Worm (Caenorhabditis elegans): ENCODE data around the gene Y42A5A.1.

Gene Y42A5A.1

ce11 chrV:11039379-11039954 lies 48.3 kb upstream of the Y42A5A.1 start, which contains the start of gene pak-2 (continued):
- TF ChIP-seq fkh-8 (tag; optimal IDR thresholded peaks at IDR 0.05) (peak; percentile 85), ets-5 (GFP tag; IDR thresholded peaks at IDR 0.05) (no peak), ceh-8 (GFP tag; optimal IDR thresholded peaks at IDR 0.05) (no peak), ceh-63 (GFP tag; optimal IDR thresholded peaks at IDR 0.05) (peak; percentile 87), unc-98 (GFP tag; IDR thresholded peaks at IDR 0.05) (peak; percentile 76; the same call in 1 of the 2 replicates), aly-2 (tag; optimal IDR thresholded peaks at IDR 0.05) (peak; percentile 53), dpl-1 (GFP tag; optimal IDR thresholded peaks at IDR 0.05) (peak; percentile 61 to 77 (median 68)), skn-1 (tag; optimal IDR thresholded peaks at IDR 0.05) (peak; percentile 38), pax-3 (tag; optimal IDR thresholded peaks at IDR 0.05) (peak; percentile 94), rnt-1 (tag; optimal IDR thresholded peaks at IDR 0.05) (peak; percentile 88), egl-13 (tag; optimal IDR thresholded peaks at IDR 0.05) (peak; percentile 71), nhr-28 (tag; optimal IDR thresholded peaks at IDR 0.05) (no peak), sptf-1 (tag; optimal IDR thresholded peaks at IDR 0.05) (no peak), mdl-1 (tag; optimal IDR thresholded peaks at IDR 0.05) (peak in 1 of 2 experiments; percentile 18), lsy-2 (tag; optimal IDR thresholded peaks at IDR 0.05) (peak; percentile 73 to 91), Y116A8C.19 (tag; optimal IDR thresholded peaks at IDR 0.05; ENCODE audit: borderline replicate concordance) (no peak), unc-130 (tag; optimal IDR thresholded peaks at IDR 0.05) (peak; percentile 11), pag-3 (tag; optimal IDR thresholded peaks at IDR 0.05; ENCODE audit: borderline replicate concordance, insufficient read depth) (no peak), pqm-1 (tag; optimal IDR thresholded peaks at IDR 0.05) (no peak), tlp-1 (tag; optimal IDR thresholded peaks at IDR 0.05) (no peak), fkh-4 (tag; optimal IDR thresholded peaks at IDR 0.05; ENCODE audit: borderline replicate concordance) (peak; percentile 85), jun-1 (tag; optimal IDR thresholded peaks at IDR 0.05) (no peak), unc-86 (tag; optimal IDR thresholded peaks at IDR 0.05) (peak; percentile 73), dsc-1 (tag; optimal IDR thresholded peaks at IDR 0.05) (peak; percentile 85), nhr-90 (tag; optimal IDR thresholded peaks at IDR 0.05; ENCODE audit: poor library complexity) (peak; percentile 85), nhr-76 (tag; optimal IDR thresholded peaks at IDR 0.05) (no peak), mep-1 (tag; optimal IDR thresholded peaks at IDR 0.05) (peak; percentile 71), nhr-19 (GFP tag; conservative IDR thresholded peaks at IDR 0.05) (peak; percentile 80), elt-3 (tag; optimal IDR thresholded peaks at IDR 0.05) (peak in 2 of 6 experiments; percentile 2 to 41), aha-1 (tag; optimal IDR thresholded peaks at IDR 0.05) (no peak), nhr-12 (tag; optimal IDR thresholded peaks at IDR 0.05) (no peak), nhr-77 (tag; optimal IDR thresholded peaks at IDR 0.05) (peak; percentile 90), nhr-85 (tag) (peak; percentile 94), ztf-11 (tag; optimal IDR thresholded peaks at IDR 0.05) (peak in 1 of 2 experiments; percentile 88), sup-37 (GFP tag; optimal IDR thresholded peaks at IDR 0.05) (no peak), lir-3 (tag; optimal IDR thresholded peaks at IDR 0.05; ENCODE audit: poor library complexity) (peak; percentile 90), grh-1 (GFP tag; IDR thresholded peaks at IDR 0.05) (peak; percentile 31; the same call in 1 of the 2 replicates), swsn-7 (tag; optimal IDR thresholded peaks at IDR 0.05) (peak; percentile 80), zip-4 (GFP tag; optimal IDR thresholded peaks at IDR 0.05) (no peak), ceh-90 (tag; optimal IDR thresholded peaks at IDR 0.05) (peak; percentile 64), C04F5.9 (tag; optimal IDR thresholded peaks at IDR 0.05) (peak; percentile 70), lin-15B (tag; optimal IDR thresholded peaks at IDR 0.05) (peak; percentile 43)

- no peak for TF ChIP-seq hlh-17 (GFP tag; optimal IDR thresholded peaks at IDR 0.05; ENCODE audit: borderline replicate concordance)
- TF ChIP-seq nhr-71 (tag; optimal IDR thresholded peaks at IDR 0.05): no peak
- TF ChIP-seq dsc-1 (tag; optimal IDR thresholded peaks at IDR 0.05): no peak
- no peak for TF ChIP-seq lin-35 (GFP tag; optimal IDR thresholded peaks at IDR 0.05)
- no peak for TF ChIP-seq fkh-4 (tag; optimal IDR thresholded peaks at IDR 0.05; ENCODE audit: borderline replicate concordance)
- no peak for TF ChIP-seq hpl-2 (GFP tag; optimal IDR thresholded peaks at IDR 0.05)
- TF ChIP-seq mdl-1 (tag; optimal IDR thresholded peaks at IDR 0.05): no peak
- no peak for TF ChIP-seq nhr-47 (tag; optimal IDR thresholded peaks at IDR 0.05)
- TF ChIP-seq lir-3 (tag; optimal IDR thresholded peaks at IDR 0.05; ENCODE audit: poor library complexity): no peak
- TF ChIP-seq unc-98 (GFP tag; IDR thresholded peaks at IDR 0.05): no peak
- no peak for TF ChIP-seq hlh-4 (tag; optimal IDR thresholded peaks at IDR 0.05)
- no peak for TF ChIP-seq aly-2 (tag; optimal IDR thresholded peaks at IDR 0.05)
- TF ChIP-seq elt-3 (tag; optimal IDR thresholded peaks at IDR 0.05): no peak
- no peak for TF ChIP-seq ceh-63 (GFP tag; optimal IDR thresholded peaks at IDR 0.05)
- no peak for TF ChIP-seq jun-1 (tag; optimal IDR thresholded peaks at IDR 0.05)
- TF ChIP-seq pax-3 (tag; optimal IDR thresholded peaks at IDR 0.05): no peak
- TF ChIP-seq tlp-1 (tag; optimal IDR thresholded peaks at IDR 0.05): no peak
- no peak for TF ChIP-seq rnt-1 (tag; optimal IDR thresholded peaks at IDR 0.05)
- no peak for TF ChIP-seq nhr-19 (GFP tag; conservative IDR thresholded peaks at IDR 0.05)
- TF ChIP-seq C04F5.9 (tag; optimal IDR thresholded peaks at IDR 0.05): no peak
Measured at ce11 chrV:11040020-11040419, 47.7 kb upstream of the Y42A5A.1 start, which contains the start of gene C45B11.9. Gene C45B11.9 (plus strand): TSS chrV:11040320.
